Worm (Caenorhabditis elegans): ENCODE data around the gene rft-2.

DNA sequence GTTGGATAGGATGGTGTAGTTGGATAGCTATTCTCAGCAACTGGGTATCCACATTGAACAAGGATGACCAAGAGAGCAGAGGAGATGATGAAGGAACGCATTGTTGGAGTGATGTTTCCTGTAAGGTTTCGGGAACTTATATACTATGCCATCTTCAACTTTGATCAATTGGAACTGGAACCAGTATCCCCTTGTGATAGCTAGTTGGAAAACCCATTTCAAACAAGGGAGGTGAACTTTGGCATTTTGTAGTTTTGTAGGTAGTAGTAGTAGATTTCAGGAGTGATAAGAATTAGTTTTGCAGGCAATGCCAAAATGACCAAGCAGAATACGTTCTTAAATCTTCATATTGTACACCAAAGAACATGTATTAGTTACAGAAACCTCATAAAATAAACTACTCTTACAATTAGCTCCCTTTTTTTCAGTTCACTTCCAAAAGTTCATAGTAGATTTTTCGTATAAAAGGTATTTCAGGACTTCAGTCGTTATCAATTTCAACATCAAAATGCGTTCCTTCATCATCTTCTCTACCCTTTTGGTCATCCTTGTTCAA, 30.5 kb downstream of the rft-2 start, which contains the start of the genes Y47D7A.7 and Y47D7A.2:
- TF ChIP-seq elt-1 (tag; optimal IDR thresholded peaks at IDR 0.05) (no peak), nhr-28 (tag; optimal IDR thresholded peaks at IDR 0.05) (no peak), fkh-10 (GFP tag; optimal IDR thresholded peaks at IDR 0.05) (no peak)
